Fruit fly (Drosophila melanogaster): ENCODE data around the gene CG7990.
A peak's percentile ranks its signal among the peaks of the same experiment; 100 is the strongest.

Gene CG7990

dm6 chrX:19243379-19243834 is 41.6 kb upstream of the CG7990 start, which contains the start of gene CG7889 (continued):
- TF ChIP-seq ems (GFP tag; optimal IDR thresholded peaks at IDR 0.05) (no peak), CG2889 (GFP tag; IDR thresholded peaks at IDR 0.05) (no peak), CG2678 (tag; optimal IDR thresholded peaks at IDR 0.05) (peak; percentile 61), HLHmδ (GFP tag; optimal IDR thresholded peaks at IDR 0.05) (no peak), Side (GFP tag; optimal IDR thresholded peaks at IDR 0.05) (peak; percentile 15), CG11695 (GFP tag; IDR thresholded peaks at IDR 0.05) (0 out of 3 replicates have a peak, but pooled peaks have one; percentile 29), gsb-n (tag; optimal IDR thresholded peaks at IDR 0.05) (no peak), inv (GFP tag; IDR thresholded peaks at IDR 0.05; ENCODE audit: partially characterized antibody) (no peak), CG12744 (GFP tag; optimal IDR thresholded peaks at IDR 0.05) (no peak), CG8290 (GFP tag; optimal IDR thresholded peaks at IDR 0.05) (peak; percentile 36), CG8290 (tag; optimal IDR thresholded peaks at IDR 0.05) (peak in 1 of 2 experiments; percentile 76), Xbp1 (GFP tag; optimal IDR thresholded peaks at IDR 0.05) (no peak), CG7839 (tag; optimal IDR thresholded peaks at IDR 0.05) (peak; percentile 34), CG4360 (GFP tag; IDR thresholded peaks at IDR 0.05) (no peak), caup (GFP tag; optimal IDR thresholded peaks at IDR 0.05; ENCODE audit: severe bottlenecking) (no peak), kah (GFP tag; optimal IDR thresholded peaks at IDR 0.05) (peak; percentile 99), CG34224 (GFP tag; IDR thresholded peaks at IDR 0.05; ENCODE audit: partially characterized antibody) (no peak), CG12104 (GFP tag; optimal IDR thresholded peaks at IDR 0.05) (peak; percentile 4), prd (optimal IDR thresholded peaks at IDR 0.05) (no peak), prd (GFP tag; IDR thresholded peaks at IDR 0.05) (no peak; the same call in 2 of the 3 replicates), Sin3A (optimal IDR thresholded peaks at IDR 0.05) (no peak), slbo (GFP tag; IDR thresholded peaks at IDR 0.05) (peak; percentile 53; the same call in 1 of the 2 replicates), CG9609 (GFP tag; optimal IDR thresholded peaks at IDR 0.05) (peak; percentile 8), da (GFP tag; optimal IDR thresholded peaks at IDR 0.05) (no peak), CG1602 (GFP tag; optimal IDR thresholded peaks at IDR 0.05) (no peak), h (optimal IDR thresholded peaks at IDR 0.05) (no peak), CG2712 (tag; optimal IDR thresholded peaks at IDR 0.05) (peak; percentile 59), CG13296 (GFP tag; optimal IDR thresholded peaks at IDR 0.05) (peak; percentile 24), YL-1 (GFP tag; optimal IDR thresholded peaks at IDR 0.05) (no peak), Fer3 (tag; optimal IDR thresholded peaks at IDR 0.05) (no peak), MESR4 (GFP tag; optimal IDR thresholded peaks at IDR 0.05) (peak; percentile 61), Tbp (GFP tag; optimal IDR thresholded peaks at IDR 0.05) (no peak), CG15514 (GFP tag; optimal IDR thresholded peaks at IDR 0.05) (peak; percentile 15), Nf-YC (tag; optimal IDR thresholded peaks at IDR 0.05) (peak; percentile 25), Sox102F (GFP tag; optimal IDR thresholded peaks at IDR 0.05) (no peak), CG12659 (GFP tag; optimal IDR thresholded peaks at IDR 0.05) (peak; percentile 2), CG30020 (tag; optimal IDR thresholded peaks at IDR 0.05) (peak; percentile 39), lov (optimal IDR thresholded peaks at IDR 0.05) (no peak), lov (GFP tag; IDR thresholded peaks at IDR 0.05) (no peak), CG9727 (GFP tag; optimal IDR thresholded peaks at IDR 0.05) (peak; percentile 22), oc (tag; optimal IDR thresholded peaks at IDR 0.05) (no peak), CG4404 (GFP tag; IDR thresholded peaks at IDR 0.05) (no peak), CG12155 (GFP tag; optimal IDR thresholded peaks at IDR 0.05) (peak; percentile 47), CG16815 (GFP tag; optimal IDR thresholded peaks at IDR 0.05) (no peak), CG18599 (GFP tag; optimal IDR thresholded peaks at IDR 0.05) (peak; percentile 49), tna (GFP tag; IDR thresholded peaks at IDR 0.05; ENCODE audit: partially characterized antibody) (no peak), Ets65A (GFP tag) (no peak), trem (tag; optimal IDR thresholded peaks at IDR 0.05) (peak; percentile 7), Antp (GFP tag; optimal IDR thresholded peaks at IDR 0.05) (no peak), CG11247 (GFP tag; IDR thresholded peaks at IDR 0.05) (no peak), CG8388 (GFP tag; optimal IDR thresholded peaks at IDR 0.05) (no peak), abd-A (tag; optimal IDR thresholded peaks at IDR 0.05) (no peak)

Data from whole organism, embryonic.